Worm (Caenorhabditis elegans) whole organism, L2 larva: ENCODE measurements around the gene gln-5.
"Not testable (repeated sequence)": the region's sequence is repeated elsewhere in the genome, so short reads cannot be mapped to it uniquely, and the experiment has no call there.

Source experiments
- aly-2 ChIP-seq: fragments of 150-350 bp; optimal IDR thresholded peaks from 2 replicates; lab custom pipeline; 2014; ENCODE audit warnings: missing biosample characterization, missing genetic modification characterization
- ama-1 ChIP-seq: fragments of 150-350 bp; optimal IDR thresholded peaks from 2 replicates; lab custom pipeline; 2018; ENCODE audit warnings: inconsistent platforms
- blmp-1 ChIP-seq: sonication (generic microtip); optimal IDR thresholded peaks from 2 replicates; lab custom pipeline; 2017; ENCODE audit warnings: missing genetic modification characterization, mild to moderate bottlenecking, missing compliant biosample characterization, antibody characterized with exemption, moderate library complexity; ENCODE audit not compliant: insufficient read depth
- ceh-82 ChIP-seq: fragments of 150-350 bp; optimal IDR thresholded peaks from 2 replicates; lab custom pipeline; 2014; ENCODE audit warnings: missing biosample characterization, missing genetic modification characterization
- egl-27 ChIP-seq: sonication (generic microtip); optimal IDR thresholded peaks from 3 replicates; lab custom pipeline; 2017; ENCODE audit warnings: missing biosample characterization, missing genetic modification reagents, missing genetic modification characterization
- elt-1 ChIP-seq: fragments of 150-350 bp; optimal IDR thresholded peaks from 2 replicates; lab custom pipeline; 2014; ENCODE audit warnings: missing biosample characterization, missing genetic modification characterization
- lsy-2 ChIP-seq, 2 experiments: fragments of 150-350 bp in 1 of 2; sonication (generic microtip) in 1 of 2; optimal IDR thresholded peaks; 2 replicates each; lab custom pipeline; 2014 to 2017; ENCODE audit warnings: missing biosample characterization in 2 of 2, missing genetic modification characterization in 2 of 2
- mab-5 ChIP-seq: fragments of 150-350 bp; optimal IDR thresholded peaks from 2 replicates; lab custom pipeline; 2014; ENCODE audit warnings: missing biosample characterization, missing genetic modification characterization
- nhr-11 ChIP-seq: fragments of 150-350 bp; optimal IDR thresholded peaks from 2 replicates; lab custom pipeline; 2014; ENCODE audit warnings: missing biosample characterization, missing genetic modification characterization
- nhr-25 ChIP-seq: fragments of 150-350 bp; sonication (generic microtip); optimal IDR thresholded peaks from 3 replicates; lab custom pipeline; 2014; ENCODE audit warnings: missing biosample characterization, missing genetic modification characterization
- nhr-6 ChIP-seq: fragments of 150-350 bp; optimal IDR thresholded peaks from 2 replicates; lab custom pipeline; 2014; ENCODE audit warnings: missing biosample characterization, missing genetic modification characterization
- snpc-4 ChIP-seq: fragments of 150-350 bp; optimal IDR thresholded peaks from 2 replicates; lab custom pipeline; 2014; ENCODE audit warnings: missing biosample characterization, missing genetic modification characterization
- ztf-11 ChIP-seq: sonication (generic microtip); optimal IDR thresholded peaks from 2 replicates; lab custom pipeline; 2017; ENCODE audit warnings: missing biosample characterization, missing genetic modification characterization

DNA sequence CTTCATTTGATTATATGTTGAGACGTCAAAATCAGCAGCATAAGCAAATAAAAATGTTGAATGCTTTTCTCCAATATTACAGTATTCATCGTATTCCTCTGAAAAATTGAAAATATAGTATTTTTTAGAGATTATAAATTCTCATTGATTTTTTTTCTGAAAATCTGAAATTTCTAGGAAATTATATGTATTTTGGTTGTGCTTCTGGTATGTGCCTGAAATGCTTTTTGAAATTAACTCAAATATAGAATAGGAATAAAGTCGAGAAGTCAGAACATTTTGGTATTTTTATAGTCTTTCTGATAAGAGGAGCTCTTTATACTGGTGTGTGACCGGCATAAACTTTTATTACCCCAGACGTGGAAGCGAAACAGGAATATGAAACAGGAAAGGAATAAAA is 33.8 kb upstream of the gln-5 start, which contains the start of gene T28F3.8:
- TF ChIP-seq ceh-82 (tag; lab: Kevin White, UChicago); aly-2 (tag; lab: Kevin White, UChicago); egl-27 (tag; lab: Kevin White, UChicago); nhr-25 (tag; lab: Kevin White, UChicago); snpc-4 (tag; lab: Kevin White, UChicago); nhr-6; ztf-11 (tag; lab: Kevin White, UChicago); blmp-1 (tag; lab: Kevin White, UChicago); ama-1 (lab: Kevin White, UChicago); nhr-11 (tag; lab: Kevin White, UChicago); lsy-2 (tag; optimal IDR thresholded peaks at IDR 0.05; lab: Kevin White, UChicago); mab-5; elt-1 (tag; lab: Kevin White, UChicago): not testable (repeated sequence)
